Fruit fly (Drosophila melanogaster): ENCODE measurements around the gene CG32095.
A peak's percentile ranks its signal among the peaks of the same experiment; 100 is the strongest.

Gene CG32095

DNA sequence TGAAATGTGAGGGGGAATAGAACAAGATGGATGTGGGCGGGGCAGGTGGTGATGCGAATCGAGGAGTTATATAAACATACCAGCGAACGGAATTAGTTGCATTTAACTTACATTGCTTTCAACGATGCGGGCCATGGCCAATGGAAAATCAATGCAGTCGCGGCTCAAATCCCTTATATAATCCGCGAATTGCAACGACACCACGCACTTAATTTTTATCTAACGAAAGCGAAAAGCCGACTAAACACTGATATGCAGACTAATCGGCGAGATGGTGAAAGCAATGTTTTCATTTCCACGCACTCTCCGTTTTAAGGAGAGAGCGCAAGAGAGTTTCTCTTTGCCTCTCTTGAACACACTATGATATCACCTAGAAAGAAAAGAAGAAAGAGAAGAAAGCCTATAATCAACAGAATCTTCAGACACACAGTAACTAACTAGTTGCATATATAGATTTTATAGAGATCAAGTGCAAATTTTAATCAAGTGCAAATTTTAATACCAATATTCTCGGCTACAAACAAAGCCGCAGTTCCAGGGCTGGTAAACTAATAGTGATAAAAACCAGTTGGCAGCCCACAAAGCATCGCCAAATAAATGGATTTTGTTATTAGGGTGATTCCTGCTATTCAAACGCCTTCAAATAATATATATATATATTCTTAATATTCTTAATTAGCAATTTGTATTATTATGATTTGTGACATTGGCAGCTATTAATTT lies 3.6 kb downstream of the CG32095 start, which contains the start of the genes CG11597 and CG5946 (continued):
- no peak for TF ChIP-seq CG32006 (GFP tag; optimal IDR thresholded peaks at IDR 0.05)
- no peak for TF ChIP-seq Gug (GFP tag; IDR thresholded peaks at IDR 0.05)
- TF ChIP-seq CG3032 (tag; optimal IDR thresholded peaks at IDR 0.05): no peak
- TF ChIP-seq CG31627 (GFP tag; optimal IDR thresholded peaks at IDR 0.05): peak; percentile 19
- TF ChIP-seq Ets96B (tag; optimal IDR thresholded peaks at IDR 0.05): no peak
- TF ChIP-seq dsx (GFP tag; optimal IDR thresholded peaks at IDR 0.05; ENCODE audit: poor library complexity, severe bottlenecking): no peak
- TF ChIP-seq acj6 (GFP tag; optimal IDR thresholded peaks at IDR 0.05): no peak
- TF ChIP-seq CG15336 (GFP tag; IDR thresholded peaks at IDR 0.05): no peak
- TF ChIP-seq achi (GFP tag; optimal IDR thresholded peaks at IDR 0.05): no peak
- TF ChIP-seq Blimp-1 (GFP tag; optimal IDR thresholded peaks at IDR 0.05): peak; percentile 62
- TF ChIP-seq CG6276 (GFP tag; optimal IDR thresholded peaks at IDR 0.05): peak; percentile 46
- TF ChIP-seq Ets21C (GFP tag; optimal IDR thresholded peaks at IDR 0.05): no peak
- TF ChIP-seq CG8632 (GFP tag; optimal IDR thresholded peaks at IDR 0.05): no peak
- TF ChIP-seq Lpt (GFP tag; optimal IDR thresholded peaks at IDR 0.05): no peak
- TF ChIP-seq Met (GFP tag; optimal IDR thresholded peaks at IDR 0.05): no peak
- no peak for TF ChIP-seq dac (GFP tag; optimal IDR thresholded peaks at IDR 0.05)
- no peak for TF ChIP-seq Eip75B (GFP tag; optimal IDR thresholded peaks at IDR 0.05)

- TF ChIP-seq acj6 (GFP tag; optimal IDR thresholded peaks at IDR 0.05) (peak; percentile 24), CG6276 (GFP tag; optimal IDR thresholded peaks at IDR 0.05) (no peak), CG8119 (GFP tag; IDR thresholded peaks at IDR 0.05) (peak; percentile 27; the same call in 2 of the 3 replicates), CG8319 (GFP tag; optimal IDR thresholded peaks at IDR 0.05) (no peak), Lpt (GFP tag; optimal IDR thresholded peaks at IDR 0.05) (peak; percentile 25), CG31627 (GFP tag; optimal IDR thresholded peaks at IDR 0.05) (peak; percentile 33), CG10669 (GFP tag; optimal IDR thresholded peaks at IDR 0.05) (no peak), Ets96B (tag; optimal IDR thresholded peaks at IDR 0.05) (peak; percentile 5), net (GFP tag; optimal IDR thresholded peaks at IDR 0.05) (peak; percentile 58), topi (GFP tag; optimal IDR thresholded peaks at IDR 0.05) (peak; percentile 3), Hr38 (GFP tag; optimal IDR thresholded peaks at IDR 0.05) (no peak), lz (GFP tag; optimal IDR thresholded peaks at IDR 0.05) (peak; percentile 38), CG11762 (GFP tag; optimal IDR thresholded peaks at IDR 0.05; ENCODE audit: insufficient read depth) (peak; percentile 4), Sox14 (GFP tag; optimal IDR thresholded peaks at IDR 0.05) (peak; percentile 44), CG11294 (GFP tag; IDR thresholded peaks at IDR 0.05) (peak; percentile 27; the same call in 1 of the 2 replicates), Eip78C (GFP tag) (peak; percentile 64), svp (GFP tag) (no peak), dsx (GFP tag; optimal IDR thresholded peaks at IDR 0.05; ENCODE audit: poor library complexity, severe bottlenecking) (no peak), CG6854 (GFP tag; optimal IDR thresholded peaks at IDR 0.05) (peak; percentile 40), Eip93F (GFP tag; optimal IDR thresholded peaks at IDR 0.05) (no peak), CG15336 (GFP tag; IDR thresholded peaks at IDR 0.05) (peak; percentile 50), cyc (GFP tag; optimal IDR thresholded peaks at IDR 0.05) (no peak), CG6808 (GFP tag; optimal IDR thresholded peaks at IDR 0.05) (peak; percentile 57), Sox102F (GFP tag; optimal IDR thresholded peaks at IDR 0.05) (peak; percentile 63), Eip75B (GFP tag; optimal IDR thresholded peaks at IDR 0.05) (no peak), Hr4 (GFP tag; optimal IDR thresholded peaks at IDR 0.05) (peak; percentile 43), Hr39 (GFP tag; optimal IDR thresholded peaks at IDR 0.05) (peak; percentile 38), fd85E (GFP tag; optimal IDR thresholded peaks at IDR 0.05) (peak; percentile 30), OdsH (GFP tag; optimal IDR thresholded peaks at IDR 0.05) (no peak), pdm3 (GFP tag; optimal IDR thresholded peaks at IDR 0.05) (peak; percentile 43), Smox (GFP tag; optimal IDR thresholded peaks at IDR 0.05) (peak; percentile 40), CG34406 (GFP tag; optimal IDR thresholded peaks at IDR 0.05) (peak; percentile 14), esn (GFP tag; optimal IDR thresholded peaks at IDR 0.05) (peak; percentile 57), CG11902 (GFP tag; optimal IDR thresholded peaks at IDR 0.05) (no peak), CG6163 (GFP tag; IDR thresholded peaks at IDR 0.05) (peak; percentile 70; the same call in 2 of the 3 replicates), CG32006 (GFP tag; optimal IDR thresholded peaks at IDR 0.05) (no peak), eg (GFP tag; IDR thresholded peaks at IDR 0.05) (peak; percentile 61; the same call in 2 of the 3 replicates), achi (GFP tag; optimal IDR thresholded peaks at IDR 0.05) (peak; percentile 38), CG8632 (GFP tag; optimal IDR thresholded peaks at IDR 0.05) (peak; percentile 6), fkh (GFP tag; optimal IDR thresholded peaks at IDR 0.05) (no peak)
Observed at dm6 chr3L:11819639-11820456, 5.7 kb downstream of the CG32095 start.
